Fruit fly (Drosophila melanogaster) whole organism, embryonic: ENCODE measurements around the gene CG34030.

Experiments
- Aef1 ChIP-seq: fragments of 200-800 bp; sonication (Bioruptor generic); IDR thresholded peaks from 3 replicates; pipeline ENCODE4 v1.3.6; 2022; ENCODE audit warnings: missing biosample characterization, missing genetic modification characterization
- Asciz ChIP-seq: fragments of 200-800 bp; sonication (Bioruptor generic); optimal IDR thresholded peaks from 2 replicates; lab custom pipeline; 2017; ENCODE audit warnings: missing biosample characterization, mild to moderate bottlenecking, missing genetic modification characterization, missing genetic modification reagents
- Blimp-1 ChIP-seq: fragments of 200-800 bp; sonication (Bioruptor generic); optimal IDR thresholded peaks from 3 replicates; lab custom pipeline; 2018; ENCODE audit warnings: missing biosample characterization, missing genetic modification characterization, mild to moderate bottlenecking, moderate library complexity, missing genetic modification reagents
- C15 ChIP-seq: fragments of 200-800 bp; sonication (Bioruptor generic); IDR thresholded peaks from 3 replicates; pipeline ENCODE4 v1.3.6; 2022; ENCODE audit warnings: missing biosample characterization, missing genetic modification characterization
- CG11456 ChIP-seq: fragments of 200-800 bp; sonication (Bioruptor generic); IDR thresholded peaks from 3 replicates; pipeline ENCODE4 v1.3.6; 2022; ENCODE audit warnings: missing biosample characterization, missing genetic modification characterization
- CG11504 ChIP-seq: fragments of 200-800 bp; sonication (Bioruptor generic); optimal IDR thresholded peaks from 3 replicates; lab custom pipeline; 2019; ENCODE audit warnings: missing biosample characterization, mild to moderate bottlenecking, missing genetic modification characterization, moderate library complexity
- CG12769 ChIP-seq: fragments of 200-800 bp; sonication (Bioruptor generic); optimal IDR thresholded peaks from 2 replicates; lab custom pipeline; 2019; ENCODE audit warnings: missing biosample characterization, mild to moderate bottlenecking, missing genetic modification characterization, moderate library complexity
- CG13424 ChIP-seq: fragments of 200-800 bp; sonication (Bioruptor generic); optimal IDR thresholded peaks from 2 replicates; lab custom pipeline; 2019; ENCODE audit warnings: missing biosample characterization, mild to moderate bottlenecking, missing genetic modification characterization, moderate library complexity
- CG13894 ChIP-seq: fragments of 200-800 bp; sonication (Bioruptor generic); optimal IDR thresholded peaks from 3 replicates; lab custom pipeline; 2018; ENCODE audit warnings: missing biosample characterization, mild to moderate bottlenecking, missing genetic modification characterization, moderate library complexity
- CG1529 ChIP-seq: fragments of 200-800 bp; sonication (Bioruptor generic); optimal IDR thresholded peaks from 3 replicates; lab custom pipeline; 2018; ENCODE audit warnings: missing biosample characterization, missing genetic modification characterization
- CG1647 ChIP-seq: fragments of 200-800 bp; sonication (Bioruptor generic); optimal IDR thresholded peaks from 3 replicates; lab custom pipeline; 2016; ENCODE audit warnings: missing biosample characterization, missing genetic modification characterization
- CG16779 ChIP-seq: fragments of 200-800 bp; sonication (Bioruptor generic); IDR thresholded peaks from 2 replicates; pipeline ENCODE4 v1.3.6; 2022; ENCODE audit warnings: missing biosample characterization, missing genetic modification characterization
- CG17612 ChIP-seq: fragments of 200-800 bp; sonication (Bioruptor generic); IDR thresholded peaks from 2 replicates; pipeline ENCODE4 v1.3.6; 2022; ENCODE audit warnings: missing biosample characterization, missing genetic modification characterization
- CG43689 ChIP-seq: fragments of 200-800 bp; sonication (Bioruptor generic); IDR thresholded peaks from 2 replicates; pipeline ENCODE4 v1.3.6; 2022; ENCODE audit warnings: missing biosample characterization, missing genetic modification characterization
- CG7357 ChIP-seq: fragments of 200-800 bp; sonication (Bioruptor generic); IDR thresholded peaks from 3 replicates; pipeline ENCODE4 v1.3.6; 2022; ENCODE audit warnings: missing biosample characterization, missing genetic modification characterization
- CG7372 ChIP-seq: fragments of 200-800 bp; sonication (Bioruptor generic); IDR thresholded peaks from 2 replicates; pipeline ENCODE4 v1.3.6; 2022; ENCODE audit warnings: missing biosample characterization, missing genetic modification characterization
- Dek ChIP-seq: fragments of 200-800 bp; sonication (Bioruptor generic); optimal IDR thresholded peaks from 3 replicates; lab custom pipeline; 2019; ENCODE audit warnings: missing biosample characterization, mild to moderate bottlenecking, missing genetic modification characterization, moderate library complexity
- Fer3 ChIP-seq: fragments of 200-800 bp; sonication (Bioruptor generic); optimal IDR thresholded peaks from 2 replicates; lab custom pipeline; 2018; ENCODE audit warnings: missing biosample characterization, mild to moderate bottlenecking, missing genetic modification characterization, moderate library complexity
- HLH3B ChIP-seq: fragments of 200-800 bp; sonication (Bioruptor generic); IDR thresholded peaks from 2 replicates; pipeline ENCODE4 v1.3.6; 2022; ENCODE audit warnings: missing biosample characterization, missing genetic modification characterization
- HLH4C ChIP-seq: fragments of 200-800 bp; sonication (Bioruptor generic); IDR thresholded peaks from 3 replicates; pipeline ENCODE4 v1.3.6; 2022; ENCODE audit warnings: missing biosample characterization, missing genetic modification characterization; ENCODE audit not compliant: partially characterized antibody
- Hmx ChIP-seq: fragments of 200-800 bp; sonication (Bioruptor generic); optimal IDR thresholded peaks from 2 replicates; lab custom pipeline; 2016; ENCODE audit warnings: missing biosample characterization, missing genetic modification characterization
- Hsf ChIP-seq: fragments of 200-800 bp; sonication (Bioruptor generic); optimal IDR thresholded peaks from 3 replicates; lab custom pipeline; 2016; ENCODE audit warnings: missing biosample characterization, missing genetic modification characterization
- Meics ChIP-seq: fragments of 200-800 bp; sonication (Bioruptor generic); optimal IDR thresholded peaks from 2 replicates; lab custom pipeline; 2017; ENCODE audit warnings: missing biosample characterization, mild to moderate bottlenecking, missing genetic modification characterization
- Myb ChIP-seq: fragments of 200-800 bp; sonication (Bioruptor generic); optimal IDR thresholded peaks from 2 replicates; lab custom pipeline; 2016; ENCODE audit warnings: missing biosample characterization, missing genetic modification characterization
- NFAT ChIP-seq: fragments of 200-800 bp; sonication (Bioruptor generic); IDR thresholded peaks from 2 replicates; pipeline ENCODE4 v1.3.6; 2022; ENCODE audit warnings: missing biosample characterization, missing genetic modification characterization
- Oli ChIP-seq: fragments of 200-800 bp; sonication (Bioruptor generic); optimal IDR thresholded peaks from 2 replicates; lab custom pipeline; 2018; ENCODE audit warnings: missing biosample characterization, mild to moderate bottlenecking, missing genetic modification characterization, moderate library complexity
- Taf1 ChIP-seq: fragments of 200-800 bp; sonication (Bioruptor generic); IDR thresholded peaks from 2 replicates; pipeline ENCODE4 v1.3.6; 2022; ENCODE audit warnings: missing biosample characterization, missing genetic modification characterization
- Tbp ChIP-seq: fragments of >200 bp; optimal IDR thresholded peaks from 2 replicates; lab custom pipeline; 2018; ENCODE audit warnings: missing biosample characterization, missing genetic modification characterization
- al ChIP-seq: fragments of 200-800 bp; sonication (Bioruptor generic); IDR thresholded peaks from 2 replicates; pipeline ENCODE4 v1.3.6; 2022; ENCODE audit warnings: missing biosample characterization, missing genetic modification characterization
- chif ChIP-seq, 2 experiments: fragments of 200-800 bp; sonication (Bioruptor generic); optimal IDR thresholded peaks; 3 replicates each; lab custom pipeline; 2016; ENCODE audit warnings: missing biosample characterization in 2 of 2, missing genetic modification characterization in 2 of 2
- ci ChIP-seq: fragments of 200-800 bp; sonication (Bioruptor generic); IDR thresholded peaks from 3 replicates; pipeline ENCODE4 v1.3.6; 2022; ENCODE audit warnings: missing biosample characterization, missing genetic modification characterization
- croc ChIP-seq: fragments of 200-800 bp; sonication (Bioruptor generic); conservative IDR thresholded peaks from 3 replicates; pipeline ENCODE4 v1.3.6; 2022; ENCODE audit warnings: missing biosample characterization, missing genetic modification characterization
- danr ChIP-seq: fragments of 200-800 bp; sonication (Bioruptor generic); IDR thresholded peaks from 2 replicates; pipeline ENCODE4 v1.3.6; 2022; ENCODE audit warnings: missing biosample characterization, missing genetic modification characterization
- emc ChIP-seq: fragments of 200-800 bp; sonication (Bioruptor generic); optimal IDR thresholded peaks from 2 replicates; lab custom pipeline; 2016; ENCODE audit warnings: missing biosample characterization, missing genetic modification characterization
- eve ChIP-seq, 2 experiments: fragments of >200 bp; optimal IDR thresholded peaks; 2 replicates each; lab custom pipeline; 2017; ENCODE audit warnings: missing biosample characterization in 2 of 2, missing genetic modification characterization in 2 of 2
- exex ChIP-seq: fragments of 200-800 bp; sonication (Bioruptor generic); optimal IDR thresholded peaks from 4 replicates; lab custom pipeline; 2018; ENCODE audit warnings: missing biosample characterization, mild to moderate bottlenecking, missing genetic modification characterization, moderate library complexity
- h ChIP-seq: fragments of >200 bp; optimal IDR thresholded peaks from 2 replicates; lab custom pipeline; 2017
- ham ChIP-seq: fragments of 200-800 bp; sonication (Bioruptor generic); IDR thresholded peaks from 2 replicates; pipeline ENCODE4 v1.3.6; 2022; ENCODE audit warnings: missing biosample characterization, missing genetic modification characterization
- hb ChIP-seq: fragments of 200-800 bp; sonication (Bioruptor generic); IDR thresholded peaks from 3 replicates; pipeline ENCODE4 v1.3.6; 2022; ENCODE audit warnings: missing biosample characterization, missing genetic modification characterization; ENCODE audit not compliant: partially characterized antibody
- insv ChIP-seq, 2 experiments: fragments of 200-800 bp; sonication (Bioruptor generic); optimal IDR thresholded peaks; 3 replicates each; lab custom pipeline; 2016 to 2018; ENCODE audit warnings: missing biosample characterization in 2 of 2, missing genetic modification characterization in 2 of 2
- lmd ChIP-seq: fragments of 200-800 bp; sonication (Bioruptor generic); IDR thresholded peaks from 2 replicates; pipeline ENCODE4 v1.3.6; 2022; ENCODE audit warnings: missing biosample characterization, missing genetic modification characterization
- maf-S ChIP-seq: fragments of 200-800 bp; sonication (Bioruptor generic); optimal IDR thresholded peaks from 2 replicates; lab custom pipeline; 2016; ENCODE audit warnings: missing biosample characterization, missing genetic modification characterization
- p53 ChIP-seq: fragments of 200-800 bp; sonication (Bioruptor generic); optimal IDR thresholded peaks from 2 replicates; lab custom pipeline; 2016; ENCODE audit warnings: missing biosample characterization, missing genetic modification characterization
- pnt ChIP-seq: fragments of 200-800 bp; sonication (Bioruptor generic); optimal IDR thresholded peaks from 3 replicates; lab custom pipeline; 2016; ENCODE audit warnings: missing biosample characterization, missing genetic modification characterization
- prd ChIP-seq, 3 experiments: fragments of >200 bp in 2 of 3; fragments of 200-800 bp in 1 of 3; sonication (Bioruptor generic) in 1 of 3; optimal IDR thresholded peaks in 2 of 3; IDR thresholded peaks in 1 of 3; 2 replicates in 2 of 3; 3 replicates in 1 of 3; pipeline versions ENCODE4 v1.3.6 to Lab custom; 2017 to 2022; ENCODE audit warnings: missing biosample characterization in 1 of 3, missing genetic modification characterization in 1 of 3
- sc ChIP-seq, 3 experiments: fragments of >200 bp in 2 of 3; fragments of 200-800 bp in 1 of 3; sonication (Bioruptor generic) in 1 of 3; optimal IDR thresholded peaks; 2 replicates in 2 of 3; 3 replicates in 1 of 3; lab custom pipeline; 2017; ENCODE audit warnings: mild to moderate bottlenecking in 1 of 3, missing biosample characterization in 1 of 3, missing genetic modification characterization in 1 of 3, missing genetic modification reagents in 1 of 3
- seq ChIP-seq: fragments of 200-800 bp; sonication (Bioruptor generic); IDR thresholded peaks from 2 replicates; pipeline ENCODE4 v1.3.6; 2022; ENCODE audit warnings: missing biosample characterization, missing genetic modification characterization

CG34030 gene

DNA sequence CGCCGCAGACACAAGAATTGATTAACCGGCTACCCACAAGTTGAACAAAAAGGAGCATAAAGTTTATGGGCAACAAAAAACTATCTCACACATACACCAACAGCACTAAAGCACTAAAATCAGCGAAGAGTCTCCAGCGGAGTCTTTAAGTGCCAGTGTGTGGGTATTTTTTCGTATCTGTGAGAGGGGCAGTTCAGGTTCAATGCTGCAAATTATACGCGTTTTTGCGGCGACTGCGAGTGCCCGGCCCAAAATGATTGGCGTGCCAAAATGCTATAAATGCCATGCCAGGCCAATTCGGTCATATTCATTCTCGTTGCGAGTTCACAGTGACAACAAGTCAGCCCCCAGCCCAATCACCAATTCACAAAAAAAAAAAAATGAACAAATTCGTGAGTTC, 17.9 kb upstream of the CG34030 start, which contains the start of gene Cpr65Ec:
Gene Cpr65Ec (plus strand): TSS at position 301 of the 400 bp plus-strand sequence.
- no peak for TF ChIP-seq Taf1
- no peak for TF ChIP-seq CG16779
- no peak for TF ChIP-seq CG7357
- TF ChIP-seq, all 482 proteins: peak for 0

dm6 chr3L:7091331-7091904, 16.4 kb upstream of the CG34030 start:
- TF ChIP-seq hb (0 out of 3 replicates have a peak, but pooled peaks have one; percentile 19), C15 (GFP tag; lab: Robert Waterston, UW) (no peak), Meics (GFP tag; lab: Kevin White, UChicago) (no peak), ci (peak; percentile 33; the same call in 1 of the 3 replicates), ham (no peak), CG13894 (tag; lab: Kevin White, UChicago) (peak; percentile 9), maf-S (no peak), HLH3B (GFP tag; lab: Robert Waterston, UW) (no peak), CG13424 (tag; lab: Kevin White, UChicago) (no peak), CG1647 (no peak), exex (tag; lab: Kevin White, UChicago) (no peak)

DNA sequence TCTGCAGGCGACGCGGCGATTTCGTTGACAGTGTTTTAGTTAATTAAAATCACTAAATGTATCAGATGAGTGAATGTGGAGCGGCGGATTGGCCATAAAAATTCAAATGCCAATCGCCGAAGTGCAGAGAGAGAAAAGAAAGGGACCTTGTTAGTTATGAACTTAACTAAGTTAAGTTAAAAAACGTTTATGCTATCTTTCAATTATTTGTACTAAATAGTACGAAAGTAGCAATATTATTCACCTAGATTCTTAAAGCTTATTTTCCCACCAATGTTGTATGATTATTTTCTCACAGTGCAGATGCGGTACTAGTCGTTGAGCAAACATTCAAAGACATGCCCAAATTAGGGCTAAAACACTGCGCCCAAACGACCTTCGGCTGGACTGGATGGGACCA, 15.7 kb upstream of the CG34030 start:
- peak in 1 of 2 experiments; percentile 81 for TF ChIP-seq eve (GFP tag; optimal IDR thresholded peaks at IDR 0.05; lab: Kevin White, UChicago)
- TF ChIP-seq lmd (GFP tag; lab: Robert Waterston, UW) = peak; percentile 78
- TF ChIP-seq h = no peak
- peak; percentile 67 for TF ChIP-seq Blimp-1 (GFP tag; lab: Kevin White, UChicago)
- TF ChIP-seq pnt (GFP tag; lab: Kevin White, UChicago) = peak; percentile 44
- TF ChIP-seq NFAT = no peak
- TF ChIP-seq Tbp (GFP tag; lab: Kevin White, UChicago) = no peak
- no peak for TF ChIP-seq Taf1
- TF ChIP-seq CG11504 (tag; lab: Kevin White, UChicago) = peak; percentile 85
- peak; percentile 66; the same call in 2 of the 3 replicates for TF ChIP-seq CG11456 (GFP tag; lab: Robert Waterston, UW)
- peak; percentile 24 for TF ChIP-seq Myb
- TF ChIP-seq sc (optimal IDR thresholded peaks at IDR 0.05; lab: Kevin White, UChicago) = no peak
- no peak for TF ChIP-seq sc (GFP tag; optimal IDR thresholded peaks at IDR 0.05; lab: Kevin White, UChicago)
- peak; percentile 50 for TF ChIP-seq Asciz (GFP tag; lab: Kevin White, UChicago)
- TF ChIP-seq CG12769 (tag; lab: Kevin White, UChicago) = peak; percentile 50
- TF ChIP-seq danr (GFP tag; lab: Robert Waterston, UW) = 0 out of 2 replicates have a peak, but pooled peaks have one; percentile 26
- no peak for TF ChIP-seq emc (GFP tag; lab: Kevin White, UChicago)
- no peak for TF ChIP-seq Hmx (GFP tag; lab: Kevin White, UChicago)
- peak in 1 of 2 experiments; percentile 40 for TF ChIP-seq chif (GFP tag; optimal IDR thresholded peaks at IDR 0.05; lab: Kevin White, UChicago)
- peak; percentile 65 for TF ChIP-seq Fer3 (tag; lab: Kevin White, UChicago)
- TF ChIP-seq Dek (tag; lab: Kevin White, UChicago) = no peak
- TF ChIP-seq insv (GFP tag; optimal IDR thresholded peaks at IDR 0.05; lab: Kevin White, UChicago) = no peak
- TF ChIP-seq CG43689 (GFP tag; lab: Robert Waterston, UW) = peak; percentile 23; the same call in 1 of the 2 replicates
- peak; percentile 46 for TF ChIP-seq Hsf (GFP tag; lab: Kevin White, UChicago)
- no peak for TF ChIP-seq CG17612 (GFP tag; lab: Robert Waterston, UW)
- TF ChIP-seq HLH4C = no peak
- TF ChIP-seq prd (optimal IDR thresholded peaks at IDR 0.05; lab: Kevin White, UChicago) = no peak
- peak; percentile 82 for TF ChIP-seq prd (GFP tag; IDR thresholded peaks at IDR 0.05; lab: Robert Waterston, UW)
- peak; percentile 55 for TF ChIP-seq croc (GFP tag; lab: Robert Waterston, UW)
- no peak for TF ChIP-seq CG1529
- peak; percentile 60 for TF ChIP-seq Aef1 (GFP tag; lab: Robert Waterston, UW)
- peak; percentile 67 for TF ChIP-seq CG7372 (GFP tag; lab: Robert Waterston, UW)
- TF ChIP-seq Oli (tag; lab: Kevin White, UChicago) = peak; percentile 67
- TF ChIP-seq p53 = no peak
- peak; percentile 40; the same call in 1 of the 2 replicates for TF ChIP-seq seq (GFP tag; lab: Robert Waterston, UW)
- peak; percentile 34; the same call in 1 of the 2 replicates for TF ChIP-seq al (GFP tag; lab: Robert Waterston, UW)
- TF ChIP-seq CG16779 = no peak
